Worm (Caenorhabditis elegans) whole organism, young adult: ENCODE data around the gene gakh-1.
A peak's percentile ranks its signal among the peaks of the same experiment; 100 is the strongest.

Source experiments
- D2030.7 ChIP-seq: fragments of 200-800 bp; sonication (Bioruptor generic); IDR thresholded peaks from 2 replicates; pipeline ENCODE4 v1.3.6; 2022; ENCODE audit warnings: missing genetic modification reagents, missing genetic modification characterization, missing compliant biosample characterization
- T07F8.4 ChIP-seq: sonication (generic microtip); optimal IDR thresholded peaks from 2 replicates; lab custom pipeline; 2016; ENCODE audit warnings: mild to moderate bottlenecking, missing genetic modification characterization, moderate library complexity, missing compliant biosample characterization
- Y56A3A.18 ChIP-seq: fragments of 200-800 bp; sonication (Bioruptor generic); IDR thresholded peaks from 2 replicates; pipeline ENCODE4 v1.3.6; 2022; ENCODE audit warnings: missing genetic modification reagents, missing genetic modification characterization, missing compliant biosample characterization
- aptf-2 ChIP-seq: fragments of 200-800 bp; sonication (Bioruptor generic); conservative IDR thresholded peaks from 2 replicates; pipeline ENCODE4 v1.3.6; 2022; ENCODE audit warnings: missing genetic modification reagents, missing genetic modification characterization, missing compliant biosample characterization
- atf-7 ChIP-seq: sonication (generic microtip); optimal IDR thresholded peaks from 2 replicates; lab custom pipeline; 2017; ENCODE audit warnings: mild to moderate bottlenecking, missing genetic modification characterization, missing compliant biosample characterization
- athp-1 ChIP-seq: sonication (generic microtip); optimal IDR thresholded peaks from 2 replicates; lab custom pipeline; 2017; ENCODE audit warnings: mild to moderate bottlenecking, missing genetic modification characterization, missing compliant biosample characterization
- bed-2 ChIP-seq: fragments of 200-800 bp; sonication (Bioruptor generic); IDR thresholded peaks from 2 replicates; pipeline ENCODE4 v1.3.6; 2022; ENCODE audit warnings: missing genetic modification reagents, missing genetic modification characterization, missing compliant biosample characterization
- cebp-1 ChIP-seq, 2 experiments: fragments of 200-800 bp in 1 of 2; sonication (Bioruptor generic) in 1 of 2; sonication (generic microtip) in 1 of 2; IDR thresholded peaks in 1 of 2; optimal IDR thresholded peaks in 1 of 2; 2 replicates each; pipeline versions ENCODE4 v1.3.6 to Lab custom; 2017 to 2022; ENCODE audit warnings: missing compliant biosample characterization in 2 of 2, missing genetic modification characterization in 2 of 2, mild to moderate bottlenecking in 1 of 2, missing genetic modification reagents in 1 of 2, moderate library complexity in 1 of 2
- ceh-40 ChIP-seq: fragments of 200-800 bp; sonication (Bioruptor generic); IDR thresholded peaks from 2 replicates; pipeline ENCODE4 v1.3.6; 2022; ENCODE audit warnings: missing genetic modification characterization, missing compliant biosample characterization
- ceh-91 ChIP-seq: fragments of 200-800 bp; sonication (Bioruptor generic); IDR thresholded peaks from 2 replicates; pipeline ENCODE4 v1.3.6; 2022; ENCODE audit warnings: missing genetic modification reagents, missing genetic modification characterization, missing compliant biosample characterization
- dox-1 ChIP-seq: fragments of 200-800 bp; sonication (Bioruptor generic); IDR thresholded peaks from 2 replicates; pipeline ENCODE4 v1.3.6; 2022; ENCODE audit warnings: missing genetic modification reagents, missing genetic modification characterization, missing compliant biosample characterization
- egrh-3 ChIP-seq: fragments of 200-800 bp; sonication (Bioruptor generic); IDR thresholded peaks from 2 replicates; pipeline ENCODE4 v1.3.6; 2022; ENCODE audit warnings: missing genetic modification reagents, missing genetic modification characterization, missing compliant biosample characterization
- hrde-1 ChIP-seq: sonication (generic microtip); optimal IDR thresholded peaks from 2 replicates; lab custom pipeline; 2016; ENCODE audit warnings: missing genetic modification characterization, mild to moderate bottlenecking, missing compliant biosample characterization, moderate library complexity, missing genotype, missing genetic modification reagents, borderline replicate concordance
- let-526 ChIP-seq: fragments of 200-800 bp; sonication (Bioruptor generic); IDR thresholded peaks from 2 replicates; pipeline ENCODE4 v1.3.6; 2022; ENCODE audit warnings: missing genetic modification reagents, missing genetic modification characterization, missing compliant biosample characterization
- lin-26 ChIP-seq: fragments of 200-800 bp; sonication (Bioruptor generic); IDR thresholded peaks from 2 replicates; pipeline ENCODE4 v1.3.6; 2022; ENCODE audit warnings: missing genetic modification reagents, missing genetic modification characterization, missing compliant biosample characterization
- lin-35 ChIP-seq, 3 experiments: fragments of 150-350 bp in 2 of 3; sonication (generic microtip) in 1 of 3; optimal IDR thresholded peaks; 2 replicates each; lab custom pipeline; 2014 to 2018; ENCODE audit warnings: missing biosample characterization in 3 of 3, missing genetic modification characterization in 3 of 3, missing genetic modification reagents in 3 of 3
- lsl-1 ChIP-seq: fragments of 200-800 bp; sonication (Bioruptor generic); optimal IDR thresholded peaks from 2 replicates; lab custom pipeline; 2018; ENCODE audit warnings: mild to moderate bottlenecking, missing genetic modification characterization, moderate library complexity, missing compliant biosample characterization
- madf-10 ChIP-seq: sonication (generic microtip); optimal IDR thresholded peaks from 2 replicates; lab custom pipeline; 2016; ENCODE audit warnings: mild to moderate bottlenecking, missing genetic modification characterization, missing compliant biosample characterization
- madf-8 ChIP-seq: fragments of 200-800 bp; sonication (Bioruptor generic); conservative IDR thresholded peaks from 2 replicates; pipeline ENCODE4 v1.3.6; 2022; ENCODE audit warnings: missing genetic modification reagents, missing genetic modification characterization, missing compliant biosample characterization
- nfyb-1 ChIP-seq: fragments of 200-800 bp; sonication (Bioruptor generic); IDR thresholded peaks from 2 replicates; pipeline ENCODE4 v1.3.6; 2022; ENCODE audit warnings: missing genetic modification reagents, missing genetic modification characterization, missing compliant biosample characterization
- nhr-120 ChIP-seq: fragments of 200-800 bp; sonication (Bioruptor generic); IDR thresholded peaks from 2 replicates; pipeline ENCODE4 v1.3.6; 2022; ENCODE audit warnings: missing genetic modification characterization, missing compliant biosample characterization
- nhr-80 ChIP-seq: sonication (generic microtip); optimal IDR thresholded peaks from 2 replicates; lab custom pipeline; 2016; ENCODE audit warnings: missing genetic modification characterization, missing compliant biosample characterization
- rpc-1 ChIP-seq, 2 experiments: fragments of 150-350 bp in 1 of 2; sonication (generic microtip) in 1 of 2; optimal IDR thresholded peaks; 2 replicates each; lab custom pipeline; 2014 to 2018; ENCODE audit warnings: missing biosample characterization in 1 of 2, missing genetic modification characterization in 1 of 2, missing genetic modification reagents in 1 of 2, missing genotype in 1 of 2
- sdz-38 ChIP-seq: sonication (generic microtip); optimal IDR thresholded peaks from 2 replicates; lab custom pipeline; 2016; ENCODE audit warnings: missing genotype, missing genetic modification characterization, missing compliant biosample characterization
- snpc-4 ChIP-seq, 5 experiments: fragments of 150-350 bp in 1 of 5; sonication (generic microtip) in 4 of 5; optimal IDR thresholded peaks; 2 replicates each; lab custom pipeline; 2014 to 2018; ENCODE audit warnings: missing genetic modification characterization in 5 of 5, missing biosample characterization in 3 of 5, antibody characterized with exemption in 2 of 5, mild to moderate bottlenecking in 2 of 5, missing compliant biosample characterization in 2 of 5, missing genotype in 2 of 5, moderate library complexity in 2 of 5, missing genetic modification reagents in 1 of 5
- somi-1 ChIP-seq: fragments of 200-800 bp; sonication (Bioruptor generic); optimal IDR thresholded peaks from 2 replicates; lab custom pipeline; 2018; ENCODE audit warnings: mild to moderate bottlenecking, missing genetic modification characterization, missing compliant biosample characterization
- sptf-2 ChIP-seq: fragments of 200-800 bp; sonication (Bioruptor generic); optimal IDR thresholded peaks from 2 replicates; lab custom pipeline; 2018; ENCODE audit warnings: mild to moderate bottlenecking, missing genetic modification characterization, missing compliant biosample characterization
- zfh-2 ChIP-seq: fragments of 200-800 bp; sonication (Bioruptor generic); conservative IDR thresholded peaks from 2 replicates; pipeline ENCODE4 v1.3.6; 2022; ENCODE audit warnings: missing genetic modification reagents, missing genetic modification characterization, missing compliant biosample characterization
- ztf-25 ChIP-seq: fragments of 200-800 bp; sonication (Bioruptor generic); IDR thresholded peaks from 2 replicates; pipeline ENCODE4 v1.3.6; 2022; ENCODE audit warnings: missing genetic modification reagents, missing genetic modification characterization, missing compliant biosample characterization
- ztf-26 ChIP-seq: sonication (generic microtip); optimal IDR thresholded peaks from 2 replicates; lab custom pipeline; 2017; ENCODE audit warnings: missing genetic modification characterization, missing compliant biosample characterization
- ztf-3 ChIP-seq: fragments of 200-800 bp; sonication (Bioruptor generic); optimal IDR thresholded peaks from 2 replicates; lab custom pipeline; 2018; ENCODE audit warnings: mild to moderate bottlenecking, missing genetic modification characterization, missing compliant biosample characterization

Gene gakh-1

DNA sequence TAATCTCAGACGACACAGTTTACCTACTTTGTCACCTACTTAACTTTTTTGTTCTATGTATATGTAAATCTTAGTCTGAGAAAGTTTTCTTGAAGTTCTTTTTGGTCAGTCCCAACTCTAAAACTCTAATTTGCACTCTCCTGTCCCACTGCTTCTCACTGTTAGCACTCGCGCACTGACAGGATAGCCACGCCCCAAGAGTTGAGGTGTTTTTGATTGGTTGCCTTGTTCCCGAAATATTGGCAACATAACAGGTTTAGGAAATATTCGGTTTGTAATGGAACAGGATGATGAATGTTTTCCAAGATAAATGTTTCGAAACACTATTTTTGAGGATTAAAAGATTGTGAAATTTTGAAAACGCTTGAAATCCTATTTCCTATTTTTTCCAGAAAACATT is 34.8 kb downstream of the gakh-1 start:
- no peak for TF ChIP-seq snpc-4 (GFP tag; optimal IDR thresholded peaks at IDR 0.05; lab: Kevin White, UChicago)
- TF ChIP-seq snpc-4 (tag; optimal IDR thresholded peaks at IDR 0.05; lab: Kevin White, UChicago): no peak
- TF ChIP-seq cebp-1 (GFP tag; IDR thresholded peaks at IDR 0.05; lab: Robert Waterston, UW): no peak
- TF ChIP-seq cebp-1 (tag; optimal IDR thresholded peaks at IDR 0.05; lab: Kevin White, UChicago): peak; percentile 11
- TF ChIP-seq, all 124 proteins: peak for 1

DNA sequence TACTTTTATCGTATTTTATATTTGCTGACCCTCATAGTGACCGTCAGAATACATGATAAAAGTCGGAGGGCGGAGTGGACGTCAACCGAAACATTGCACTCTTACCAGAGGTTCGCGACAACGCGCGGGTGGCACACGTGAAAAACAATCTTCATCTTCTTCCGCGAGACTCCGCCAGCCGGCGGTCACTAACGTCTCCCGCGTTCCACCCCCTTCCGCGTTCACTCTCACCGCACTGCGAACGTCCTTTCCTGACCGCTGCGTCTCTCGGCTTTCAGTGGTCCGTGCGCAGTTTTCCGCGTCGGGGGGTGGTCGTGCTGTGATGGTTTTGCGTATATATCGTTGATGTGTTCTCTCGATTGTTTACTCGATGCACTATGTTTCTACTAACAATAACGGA is 35.9 kb downstream of the gakh-1 start:
- TF ChIP-seq let-526 (GFP tag; lab: Robert Waterston, UW) (no peak), lin-26 (0 out of 2 replicates have a peak, but pooled peaks have one; percentile 39), madf-8 (no peak), hrde-1 (tag; lab: Kevin White, UChicago) (no peak), dox-1 (0 out of 2 replicates have a peak, but pooled peaks have one; percentile 20), bed-2 (no peak), sptf-2 (GFP tag; lab: Kevin White, UChicago) (peak; percentile 45), egrh-3 (peak; percentile 60; the same call in 1 of the 2 replicates), zfh-2 (GFP tag; lab: Robert Waterston, UW) (peak; percentile 91), sdz-38 (tag; lab: Kevin White, UChicago) (no peak)

DNA sequence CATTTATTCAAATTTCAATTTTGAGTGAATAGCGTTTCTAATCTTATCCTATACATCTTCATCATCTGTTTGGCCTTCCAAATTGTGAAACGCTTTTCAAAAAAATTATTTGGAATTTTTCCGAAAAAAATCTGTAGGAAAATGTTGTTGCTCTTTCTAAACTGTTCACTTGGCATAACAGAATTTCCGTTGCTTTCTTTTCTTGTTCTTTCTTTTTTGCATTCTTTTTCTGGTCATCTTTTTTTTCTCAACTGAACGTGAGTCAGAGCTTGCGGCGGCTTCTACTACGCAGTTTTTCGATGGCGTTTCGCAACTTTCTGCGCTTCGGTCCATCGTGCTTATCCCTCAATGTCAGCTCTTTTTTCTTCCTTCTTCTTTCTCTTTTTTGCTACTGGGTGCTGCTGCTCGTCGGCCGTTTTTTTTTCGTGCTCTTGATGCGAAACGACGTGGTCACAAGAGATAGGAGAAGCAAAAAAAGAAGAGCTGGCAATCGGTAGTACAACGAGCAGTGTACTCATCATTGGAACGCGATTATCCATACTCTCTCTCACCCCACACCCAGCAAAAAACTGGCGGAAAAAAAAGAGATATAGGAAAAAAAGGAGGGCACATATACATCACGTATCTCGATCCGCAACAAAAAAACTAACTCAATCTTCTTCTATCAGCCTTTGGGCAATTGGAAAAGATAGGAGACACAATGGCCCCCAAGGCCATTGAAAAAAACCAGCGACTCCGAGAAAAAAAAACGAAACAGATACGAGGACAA is 37.6 kb downstream of the gakh-1 start:
- TF ChIP-seq madf-10 (peak; percentile 7), zfh-2 (GFP tag; lab: Robert Waterston, UW) (peak; percentile 72; the same call in 1 of the 2 replicates), nhr-120 (GFP tag; lab: Robert Waterston, UW) (no peak), Y56A3A.18 (GFP tag; lab: Robert Waterston, UW) (no peak), madf-8 (no peak), cebp-1 (GFP tag; IDR thresholded peaks at IDR 0.05; lab: Robert Waterston, UW) (no peak), cebp-1 (tag; optimal IDR thresholded peaks at IDR 0.05; lab: Kevin White, UChicago) (peak; percentile 79), somi-1 (GFP tag; lab: Kevin White, UChicago) (peak; percentile 80)

DNA sequence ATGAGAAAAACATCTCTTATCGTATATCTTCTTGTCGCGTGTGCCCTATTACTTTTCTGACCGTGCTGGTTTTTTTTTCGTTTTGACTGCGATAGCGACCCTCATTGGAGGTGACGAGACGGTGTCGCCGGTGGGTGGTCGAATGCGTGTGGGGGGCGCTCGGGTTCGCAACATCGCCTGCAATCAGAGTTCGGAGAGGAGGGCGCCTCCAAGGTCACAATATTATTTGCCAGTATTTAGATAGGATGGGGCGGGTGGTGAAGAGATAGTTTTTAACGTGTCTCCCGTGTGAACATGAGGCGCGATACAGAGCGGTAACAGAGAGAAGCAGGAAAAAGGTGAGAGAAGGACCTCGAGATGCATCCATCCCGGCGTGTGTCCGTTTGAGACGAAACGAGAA is 38.6 kb downstream of the gakh-1 start:
- TF ChIP-seq nfyb-1 (GFP tag; lab: Robert Waterston, UW): 0 out of 2 replicates have a peak, but pooled peaks have one; percentile 32
- no peak for TF ChIP-seq ceh-40 (GFP tag; lab: Robert Waterston, UW)
- peak; percentile 80 for TF ChIP-seq zfh-2 (GFP tag; lab: Robert Waterston, UW)
- no peak for TF ChIP-seq nhr-80 (tag; lab: Kevin White, UChicago)
- TF ChIP-seq ztf-3: no peak

DNA sequence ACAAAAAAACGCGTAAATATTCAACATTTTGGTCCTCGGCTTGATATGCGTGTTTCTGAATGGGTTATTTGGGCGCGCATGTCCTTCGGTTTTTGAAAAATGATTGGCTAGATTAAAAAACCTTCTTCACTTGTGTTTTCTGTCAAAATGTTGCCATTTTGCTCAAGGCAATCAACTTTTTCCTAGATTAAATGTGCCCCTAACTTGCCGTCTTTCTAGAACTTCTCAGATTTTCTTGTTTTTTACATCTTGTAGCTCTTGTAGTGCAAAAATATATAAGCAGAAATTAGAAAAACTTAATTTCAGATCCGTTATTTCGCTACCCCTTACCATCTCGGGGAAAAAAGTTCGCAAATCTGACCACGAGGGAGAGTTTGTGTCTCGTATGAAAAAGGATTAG is 39.5 kb downstream of the gakh-1 start, which contains the start of gene hbl-1:
Gene hbl-1 (plus strand): TSS at position 301 of the 400 bp plus-strand sequence.
- TF ChIP-seq lsl-1 (GFP tag; lab: Kevin White, UChicago): no peak
- no peak for TF ChIP-seq nhr-80 (tag; lab: Kevin White, UChicago)
- no peak for TF ChIP-seq snpc-4 (GFP tag; optimal IDR thresholded peaks at IDR 0.05; lab: Kevin White, UChicago)
- no peak for TF ChIP-seq snpc-4 (tag; optimal IDR thresholded peaks at IDR 0.05; lab: Kevin White, UChicago)
- no peak for TF ChIP-seq lin-35 (GFP tag; optimal IDR thresholded peaks at IDR 0.05; lab: Kevin White, UChicago)
- no peak for TF ChIP-seq ztf-26 (tag; lab: Kevin White, UChicago)
- no peak for TF ChIP-seq rpc-1 (optimal IDR thresholded peaks at IDR 0.05; lab: Kevin White, UChicago)
- no peak for TF ChIP-seq rpc-1 (tag; optimal IDR thresholded peaks at IDR 0.05; lab: Kevin White, UChicago)
- TF ChIP-seq athp-1 (tag; lab: Kevin White, UChicago): no peak
- TF ChIP-seq D2030.7 (GFP tag; lab: Robert Waterston, UW): no peak
- no peak for TF ChIP-seq aptf-2 (GFP tag; lab: Robert Waterston, UW)
- no peak for TF ChIP-seq ceh-91 (GFP tag; lab: Robert Waterston, UW)
- no peak for TF ChIP-seq T07F8.4 (tag; lab: Kevin White, UChicago)
- TF ChIP-seq atf-7 (tag; lab: Kevin White, UChicago): no peak
- no peak for TF ChIP-seq egrh-3
- no peak for TF ChIP-seq ztf-25
